Fruit fly (Drosophila melanogaster) whole organism, embryonic: Measurements from ENCODE around the gene CG7739.

Experiments used
- B-H2 ChIP-seq: fragments of 200-800 bp; sonication (Bioruptor generic); optimal IDR thresholded peaks from 2 replicates; lab custom pipeline; 2018; ENCODE audit warnings: missing biosample characterization, mild to moderate bottlenecking, missing genetic modification characterization
- CG11093 ChIP-seq: fragments of 200-800 bp; sonication (Bioruptor generic); IDR thresholded peaks from 3 replicates; pipeline ENCODE4 v1.3.6; 2022; ENCODE audit warnings: missing biosample characterization, missing genetic modification characterization
- CG11398 ChIP-seq: fragments of 200-800 bp; sonication (Bioruptor generic); optimal IDR thresholded peaks from 2 replicates; lab custom pipeline; 2016; ENCODE audit warnings: missing biosample characterization, missing genetic modification characterization
- CG12659 ChIP-seq: fragments of 200-800 bp; sonication (Bioruptor generic); optimal IDR thresholded peaks from 3 replicates; lab custom pipeline; 2017; ENCODE audit warnings: mild to moderate bottlenecking, missing biosample characterization, missing genetic modification reagents, missing genetic modification characterization
- CG12744 ChIP-seq: fragments of 200-800 bp; sonication (Bioruptor generic); optimal IDR thresholded peaks from 2 replicates; lab custom pipeline; 2016; ENCODE audit warnings: missing biosample characterization, missing genetic modification characterization
- CG13296 ChIP-seq: fragments of 200-800 bp; sonication (Bioruptor generic); optimal IDR thresholded peaks from 3 replicates; lab custom pipeline; 2018; ENCODE audit warnings: missing biosample characterization, mild to moderate bottlenecking, missing genetic modification characterization
- CG13624 ChIP-seq: fragments of 200-800 bp; sonication (Bioruptor generic); optimal IDR thresholded peaks from 2 replicates; lab custom pipeline; 2016; ENCODE audit warnings: missing biosample characterization, missing genetic modification characterization
- CG17361 ChIP-seq: fragments of 200-800 bp; sonication (Bioruptor generic); IDR thresholded peaks from 3 replicates; pipeline ENCODE4 v1.3.6; 2022; ENCODE audit warnings: missing biosample characterization, missing genetic modification characterization
- CG17568 ChIP-seq: fragments of 200-800 bp; sonication (Bioruptor generic); optimal IDR thresholded peaks from 2 replicates; lab custom pipeline; 2018; ENCODE audit warnings: missing biosample characterization, mild to moderate bottlenecking, missing genetic modification characterization, moderate library complexity
- CG17802 ChIP-seq: fragments of 200-800 bp; sonication (Bioruptor generic); optimal IDR thresholded peaks from 2 replicates; lab custom pipeline; 2018; ENCODE audit warnings: missing biosample characterization, mild to moderate bottlenecking, missing genetic modification characterization, moderate library complexity
- CG18011 ChIP-seq: fragments of 200-800 bp; sonication (Bioruptor generic); optimal IDR thresholded peaks from 2 replicates; lab custom pipeline; 2017; ENCODE audit warnings: missing biosample characterization, missing genetic modification characterization, mild to moderate bottlenecking, moderate library complexity, missing genotype
- CG2678 ChIP-seq: fragments of 200-800 bp; sonication (Bioruptor generic); optimal IDR thresholded peaks from 3 replicates; lab custom pipeline; 2019; ENCODE audit warnings: missing biosample characterization, mild to moderate bottlenecking, missing genetic modification characterization, moderate library complexity
- CG33557 ChIP-seq: fragments of 200-800 bp; sonication (Bioruptor generic); optimal IDR thresholded peaks from 2 replicates; lab custom pipeline; 2019; ENCODE audit warnings: missing biosample characterization, mild to moderate bottlenecking, missing genetic modification characterization, moderate library complexity
- CG4282 ChIP-seq: fragments of 200-800 bp; sonication (Bioruptor generic); optimal IDR thresholded peaks from 2 replicates; lab custom pipeline; 2016; ENCODE audit warnings: missing biosample characterization, missing genetic modification characterization
- CG4820 ChIP-seq: fragments of 200-800 bp; sonication (Bioruptor generic); optimal IDR thresholded peaks from 3 replicates; lab custom pipeline; 2016; ENCODE audit warnings: missing biosample characterization, missing genetic modification characterization
- Camta ChIP-seq: fragments of 200-800 bp; sonication (Bioruptor generic); optimal IDR thresholded peaks from 2 replicates; lab custom pipeline; 2016; ENCODE audit warnings: missing biosample characterization, missing genetic modification characterization
- Gug ChIP-seq: fragments of 200-800 bp; sonication (Bioruptor generic); IDR thresholded peaks from 4 replicates; pipeline ENCODE4 v1.3.6; 2022; ENCODE audit warnings: missing biosample characterization, missing genetic modification characterization
- Hand ChIP-seq: fragments of 200-800 bp; sonication (Bioruptor generic); optimal IDR thresholded peaks from 2 replicates; lab custom pipeline; 2017; ENCODE audit warnings: mild to moderate bottlenecking, missing biosample characterization, missing genetic modification reagents, missing genetic modification characterization
- HmgZ ChIP-seq: fragments of 200-800 bp; sonication (Bioruptor generic); optimal IDR thresholded peaks from 2 replicates; lab custom pipeline; 2018; ENCODE audit warnings: missing biosample characterization, mild to moderate bottlenecking, missing genetic modification characterization
- Hmx ChIP-seq: fragments of 200-800 bp; sonication (Bioruptor generic); optimal IDR thresholded peaks from 2 replicates; lab custom pipeline; 2016; ENCODE audit warnings: missing biosample characterization, missing genetic modification characterization
- Hr3 ChIP-seq: fragments of 200-800 bp; sonication (Bioruptor generic); optimal IDR thresholded peaks from 3 replicates; lab custom pipeline; 2016; ENCODE audit warnings: missing biosample characterization, missing genetic modification characterization
- Hr51 ChIP-seq, 2 experiments: fragments of 200-800 bp; sonication (Bioruptor generic); optimal IDR thresholded peaks; 2 replicates in 1 of 2; 3 replicates in 1 of 2; lab custom pipeline; 2016 to 2018; ENCODE audit warnings: missing biosample characterization in 2 of 2, missing genetic modification characterization in 2 of 2, mild to moderate bottlenecking in 1 of 2, moderate library complexity in 1 of 2
- Ptx1 ChIP-seq: fragments of 200-800 bp; sonication (Bioruptor generic); IDR thresholded peaks from 2 replicates; pipeline ENCODE4 v1.3.6; 2022; ENCODE audit warnings: missing biosample characterization, missing genetic modification characterization
- bbx ChIP-seq: fragments of 200-800 bp; sonication (Bioruptor generic); IDR thresholded peaks from 2 replicates; pipeline ENCODE4 v1.3.6; 2022; ENCODE audit warnings: missing biosample characterization, missing genetic modification characterization; ENCODE audit not compliant: partially characterized antibody
- caup ChIP-seq: fragments of 200-800 bp; sonication (Bioruptor generic); optimal IDR thresholded peaks from 3 replicates; lab custom pipeline; 2017; ENCODE audit warnings: missing biosample characterization, mild to moderate bottlenecking, missing genetic modification characterization, moderate library complexity; ENCODE audit not compliant: severe bottlenecking
- ci ChIP-seq: fragments of 200-800 bp; sonication (Bioruptor generic); IDR thresholded peaks from 3 replicates; pipeline ENCODE4 v1.3.6; 2022; ENCODE audit warnings: missing biosample characterization, missing genetic modification characterization
- cwo ChIP-seq: fragments of 200-800 bp; sonication (Bioruptor generic); optimal IDR thresholded peaks from 3 replicates; lab custom pipeline; 2017; ENCODE audit warnings: missing biosample characterization, missing genetic modification characterization, mild to moderate bottlenecking, moderate library complexity, missing genetic modification reagents
- dimm ChIP-seq: fragments of 200-800 bp; sonication (Bioruptor generic); IDR thresholded peaks from 2 replicates; pipeline ENCODE4 v1.3.6; 2022; ENCODE audit warnings: missing biosample characterization, missing genetic modification characterization
- fd102C ChIP-seq: fragments of 200-800 bp; sonication (Bioruptor generic); optimal IDR thresholded peaks from 2 replicates; lab custom pipeline; 2018; ENCODE audit warnings: missing biosample characterization, mild to moderate bottlenecking, missing genetic modification characterization, moderate library complexity
- gem ChIP-seq: fragments of 200-800 bp; sonication (Bioruptor generic); optimal IDR thresholded peaks from 2 replicates; lab custom pipeline; 2019; ENCODE audit warnings: missing biosample characterization, mild to moderate bottlenecking, missing genetic modification characterization, moderate library complexity
- jigr1 ChIP-seq: fragments of 200-800 bp; sonication (Bioruptor generic); IDR thresholded peaks from 3 replicates; pipeline ENCODE4 v1.3.6; 2022; ENCODE audit warnings: missing biosample characterization, missing genetic modification characterization
- klu ChIP-seq: fragments of 200-800 bp; sonication (Bioruptor generic); IDR thresholded peaks from 2 replicates; pipeline ENCODE4 v1.3.6; 2022; ENCODE audit warnings: missing biosample characterization, missing genetic modification characterization
- lab ChIP-seq: fragments of 200-800 bp; sonication (Bioruptor generic); optimal IDR thresholded peaks from 3 replicates; lab custom pipeline; 2017; ENCODE audit warnings: missing biosample characterization, missing genetic modification characterization, mild to moderate bottlenecking, moderate library complexity, missing genetic modification reagents
- lmd ChIP-seq: fragments of 200-800 bp; sonication (Bioruptor generic); IDR thresholded peaks from 2 replicates; pipeline ENCODE4 v1.3.6; 2022; ENCODE audit warnings: missing biosample characterization, missing genetic modification characterization
- otp ChIP-seq: fragments of 200-800 bp; sonication (Bioruptor generic); IDR thresholded peaks from 3 replicates; pipeline ENCODE4, ENCODE4 v1.3.6; 2022; ENCODE audit warnings: missing biosample characterization, missing genetic modification characterization
- pan ChIP-seq, 4 experiments: fragments of >200 bp in 3 of 4; fragments of 200-800 bp in 1 of 4; sonication (Bioruptor generic) in 1 of 4; optimal IDR thresholded peaks in 3 of 4; IDR thresholded peaks in 1 of 4; 2 replicates each; pipeline versions ENCODE4 v1.3.6 to Lab custom; 2017 to 2022; ENCODE audit warnings: missing biosample characterization in 2 of 4, missing genetic modification characterization in 2 of 4, mixed read lengths in 1 of 4
- pb ChIP-seq: fragments of 200-800 bp; sonication (Bioruptor generic); optimal IDR thresholded peaks from 3 replicates; lab custom pipeline; 2016; ENCODE audit warnings: missing biosample characterization, missing genetic modification characterization
- peb ChIP-seq: fragments of 200-800 bp; sonication (Bioruptor generic); IDR thresholded peaks from 2 replicates; pipeline ENCODE4 v1.3.6; 2022; ENCODE audit warnings: missing biosample characterization, missing genetic modification characterization
- pros ChIP-seq: fragments of 200-800 bp; sonication (Bioruptor generic); optimal IDR thresholded peaks from 3 replicates; lab custom pipeline; 2019; ENCODE audit warnings: missing biosample characterization, mild to moderate bottlenecking, missing genetic modification characterization, moderate library complexity
- run ChIP-seq: fragments of 200-800 bp; sonication (Bioruptor generic); optimal IDR thresholded peaks from 3 replicates; lab custom pipeline; 2018; ENCODE audit warnings: missing biosample characterization, mild to moderate bottlenecking, missing genetic modification characterization
- sisA ChIP-seq: fragments of 200-800 bp; sonication (Bioruptor generic); IDR thresholded peaks from 2 replicates; pipeline ENCODE4 v1.3.6; 2022; ENCODE audit warnings: missing biosample characterization, missing genetic modification characterization
- slou ChIP-seq: fragments of 200-800 bp; sonication (Bioruptor generic); optimal IDR thresholded peaks from 3 replicates; lab custom pipeline; 2016; ENCODE audit warnings: missing biosample characterization, missing genetic modification characterization
- so ChIP-seq: fragments of 200-800 bp; sonication (Bioruptor generic); IDR thresholded peaks from 3 replicates; pipeline ENCODE4 v1.3.6; 2022; ENCODE audit warnings: missing biosample characterization, missing genetic modification characterization
- stc ChIP-seq: fragments of 200-800 bp; sonication (Bioruptor generic); IDR thresholded peaks from 2 replicates; pipeline ENCODE4 v1.3.6; 2022; ENCODE audit warnings: missing biosample characterization, missing genetic modification characterization
- tx ChIP-seq: fragments of 200-800 bp; sonication (Bioruptor generic); optimal IDR thresholded peaks from 2 replicates; lab custom pipeline; 2016; ENCODE audit warnings: missing biosample characterization, missing genetic modification characterization
- vnd ChIP-seq: fragments of 200-800 bp; sonication (Bioruptor generic); IDR thresholded peaks from 3 replicates; pipeline ENCODE4 v1.3.6; 2022; ENCODE audit warnings: missing biosample characterization, missing genetic modification characterization; ENCODE audit not compliant: partially characterized antibody
- zfh2 ChIP-seq: fragments of 200-800 bp; sonication (Bioruptor generic); optimal IDR thresholded peaks from 2 replicates; lab custom pipeline; 2016; ENCODE audit warnings: missing biosample characterization, missing genetic modification characterization

CG7739 gene

dm6 chr3L:15587445-15588381 is 24.8 kb upstream of the CG7739 start, which contains the start of gene CG7656 (continued):
- TF ChIP-seq CG17568 (no peak), bbx (GFP tag; lab: Robert Waterston, UW) (no peak), so (peak; percentile 27; the same call in 1 of the 3 replicates), klu (no peak), CG18011 (GFP tag; lab: Kevin White, UChicago) (peak; percentile 40), pan (optimal IDR thresholded peaks at IDR 0.05; lab: Kevin White, UChicago) (no peak), pan (GFP tag; optimal IDR thresholded peaks at IDR 0.05 in 1 of 2, IDR thresholded peaks at IDR 0.05 in 1 of 2) (peak in 1 of 2 experiments; percentile 71), fd102C (GFP tag; lab: Kevin White, UChicago) (peak; percentile 2), stc (GFP tag; lab: Robert Waterston, UW) (peak; percentile 45), tx (GFP tag; lab: Kevin White, UChicago) (peak; percentile 67), Hr51 (GFP tag; optimal IDR thresholded peaks at IDR 0.05; lab: Kevin White, UChicago) (peak; percentile 4 to 82), CG4820 (GFP tag; lab: Kevin White, UChicago) (peak; percentile 20), pb (GFP tag; lab: Kevin White, UChicago) (peak; percentile 56), run (tag; lab: Kevin White, UChicago) (no peak), ci (GFP tag; lab: Robert Waterston, UW) (peak; percentile 82), vnd (GFP tag; lab: Robert Waterston, UW) (no peak), Ptx1 (GFP tag; lab: Robert Waterston, UW) (peak; percentile 60; the same call in 1 of the 2 replicates), gem (peak; percentile 50), cwo (GFP tag; lab: Kevin White, UChicago) (no peak), CG13624 (GFP tag; lab: Kevin White, UChicago) (peak; percentile 74), jigr1 (GFP tag; lab: Robert Waterston, UW) (no peak), caup (GFP tag; lab: Kevin White, UChicago) (peak; percentile 44), Hand (GFP tag; lab: Kevin White, UChicago) (no peak), CG4282 (GFP tag; lab: Kevin White, UChicago) (peak; percentile 58), CG12744 (GFP tag; lab: Kevin White, UChicago) (peak; percentile 58), slou (peak; percentile 19), sisA (GFP tag; lab: Robert Waterston, UW) (peak; percentile 62), CG2678 (no peak), CG33557 (peak; percentile 28), CG17802 (tag; lab: Kevin White, UChicago) (peak; percentile 54), Gug (GFP tag; lab: Robert Waterston, UW) (peak; percentile 87), lmd (GFP tag; lab: Robert Waterston, UW) (peak; percentile 65; the same call in 1 of the 2 replicates), CG17361 (GFP tag; lab: Robert Waterston, UW) (no peak), pros (no peak), Camta (peak; percentile 63), Hmx (GFP tag; lab: Kevin White, UChicago) (no peak), HmgZ (tag; lab: Kevin White, UChicago) (peak; percentile 75), CG12659 (GFP tag; lab: Kevin White, UChicago) (peak; percentile 2), CG11093 (GFP tag; lab: Robert Waterston, UW) (no peak), lab (GFP tag; lab: Kevin White, UChicago) (peak; percentile 38), Hr3 (GFP tag; lab: Kevin White, UChicago) (peak; percentile 45), peb (GFP tag; lab: Robert Waterston, UW) (no peak), CG11398 (GFP tag; lab: Kevin White, UChicago) (peak; percentile 71), CG13296 (GFP tag; lab: Kevin White, UChicago) (no peak), dimm (GFP tag; lab: Robert Waterston, UW) (no peak), otp (GFP tag; lab: Robert Waterston, UW) (peak; percentile 78), zfh2 (GFP tag; lab: Kevin White, UChicago) (peak; percentile 82), B-H2 (GFP tag; lab: Kevin White, UChicago) (peak; percentile 84)
